Worm (Caenorhabditis elegans) whole organism, L2 larva: ENCODE data around the gene stc-1.

ENCODE experiments used
- C34F6.9 ChIP-seq: fragments of 150-350 bp; optimal IDR thresholded peaks from 2 replicates; lab custom pipeline; 2014; ENCODE audit warnings: missing biosample characterization, missing genetic modification characterization
- F13H6.1 ChIP-seq: sonication (generic microtip); optimal IDR thresholded peaks from 2 replicates; lab custom pipeline; 2016; ENCODE audit warnings: missing genetic modification characterization, missing compliant biosample characterization
- Y55F3AM.14 ChIP-seq: fragments of 200-800 bp; sonication (Bioruptor generic); optimal IDR thresholded peaks from 2 replicates; lab custom pipeline; 2018; ENCODE audit warnings: mild to moderate bottlenecking, missing genetic modification characterization, missing compliant biosample characterization
- ZK546.5 ChIP-seq: sonication (generic microtip); optimal IDR thresholded peaks from 2 replicates; lab custom pipeline; 2017; ENCODE audit warnings: missing biosample characterization, missing genetic modification characterization
- alr-1 ChIP-seq: fragments of 150-350 bp; optimal IDR thresholded peaks from 2 replicates; lab custom pipeline; 2014; ENCODE audit warnings: missing biosample characterization, missing genetic modification characterization
- aly-2 ChIP-seq: fragments of 150-350 bp; optimal IDR thresholded peaks from 2 replicates; lab custom pipeline; 2014; ENCODE audit warnings: missing biosample characterization, missing genetic modification characterization
- ama-1 ChIP-seq: fragments of 150-350 bp; optimal IDR thresholded peaks from 2 replicates; lab custom pipeline; 2018; ENCODE audit warnings: inconsistent platforms
- ceh-16 ChIP-seq: fragments of 150-350 bp; optimal IDR thresholded peaks from 2 replicates; lab custom pipeline; 2014; ENCODE audit warnings: missing biosample characterization, missing genetic modification characterization
- ceh-82 ChIP-seq: fragments of 150-350 bp; optimal IDR thresholded peaks from 2 replicates; lab custom pipeline; 2014; ENCODE audit warnings: missing biosample characterization, missing genetic modification characterization
- crh-2 ChIP-seq: sonication (generic microtip); optimal IDR thresholded peaks from 2 replicates; lab custom pipeline; 2017; ENCODE audit warnings: missing biosample characterization, missing genetic modification characterization
- dmd-4 ChIP-seq: sonication (generic microtip); optimal IDR thresholded peaks from 2 replicates; lab custom pipeline; 2017; ENCODE audit warnings: missing biosample characterization, missing genetic modification characterization
- egl-27 ChIP-seq: sonication (generic microtip); optimal IDR thresholded peaks from 3 replicates; lab custom pipeline; 2017; ENCODE audit warnings: missing biosample characterization, missing genetic modification reagents, missing genetic modification characterization
- elt-3 ChIP-seq: sonication (generic microtip); optimal IDR thresholded peaks from 2 replicates; lab custom pipeline; 2017; ENCODE audit warnings: missing biosample characterization, missing genetic modification characterization
- fos-1 ChIP-seq: fragments of 150-350 bp; optimal IDR thresholded peaks from 2 replicates; lab custom pipeline; 2014; ENCODE audit warnings: missing biosample characterization, missing genetic modification characterization
- gmeb-1 ChIP-seq: fragments of 150-350 bp; optimal IDR thresholded peaks from 2 replicates; lab custom pipeline; 2014; ENCODE audit warnings: missing biosample characterization, missing genetic modification characterization
- lin-11 ChIP-seq: fragments of 150-350 bp; sonication (generic microtip); optimal IDR thresholded peaks from 2 replicates; lab custom pipeline; 2014; ENCODE audit warnings: missing biosample characterization, missing genetic modification characterization, inconsistent platforms, mixed read lengths
- lin-13 ChIP-seq: fragments of 150-350 bp; optimal IDR thresholded peaks from 2 replicates; lab custom pipeline; 2014; ENCODE audit warnings: missing biosample characterization, missing genetic modification reagents, missing genetic modification characterization
- lin-39 ChIP-seq: fragments of 150-350 bp; optimal IDR thresholded peaks from 2 replicates; lab custom pipeline; 2014; ENCODE audit warnings: missing biosample characterization, missing genetic modification reagents, missing genetic modification characterization
- lsy-2 ChIP-seq, 2 experiments: fragments of 150-350 bp in 1 of 2; sonication (generic microtip) in 1 of 2; optimal IDR thresholded peaks; 2 replicates each; lab custom pipeline; 2014 to 2017; ENCODE audit warnings: missing biosample characterization in 2 of 2, missing genetic modification characterization in 2 of 2
- mab-5 ChIP-seq: fragments of 150-350 bp; optimal IDR thresholded peaks from 2 replicates; lab custom pipeline; 2014; ENCODE audit warnings: missing biosample characterization, missing genetic modification characterization
- mbf-1 ChIP-seq: sonication (generic microtip); optimal IDR thresholded peaks from 2 replicates; lab custom pipeline; 2017; ENCODE audit warnings: missing biosample characterization, missing genetic modification characterization
- mdl-1 ChIP-seq, 2 experiments: fragments of 150-350 bp in 1 of 2; sonication (generic microtip) in 1 of 2; optimal IDR thresholded peaks; 2 replicates each; lab custom pipeline; 2017; ENCODE audit warnings: missing biosample characterization in 2 of 2, missing genetic modification characterization in 2 of 2
- nhr-10 ChIP-seq: sonication (generic microtip); optimal IDR thresholded peaks from 2 replicates; lab custom pipeline; 2017; ENCODE audit warnings: missing biosample characterization, missing genetic modification characterization
- nhr-11 ChIP-seq: fragments of 150-350 bp; optimal IDR thresholded peaks from 2 replicates; lab custom pipeline; 2014; ENCODE audit warnings: missing biosample characterization, missing genetic modification characterization
- nhr-12 ChIP-seq: fragments of 150-350 bp; optimal IDR thresholded peaks from 2 replicates; lab custom pipeline; 2014; ENCODE audit warnings: missing biosample characterization, missing genetic modification characterization
- nhr-129 ChIP-seq: fragments of 150-350 bp; optimal IDR thresholded peaks from 2 replicates; lab custom pipeline; 2014; ENCODE audit warnings: missing biosample characterization, missing genetic modification characterization
- nhr-21 ChIP-seq: fragments of 150-350 bp; optimal IDR thresholded peaks from 2 replicates; lab custom pipeline; 2014; ENCODE audit warnings: missing biosample characterization, missing genetic modification characterization
- nhr-23 ChIP-seq: fragments of 150-350 bp; optimal IDR thresholded peaks from 2 replicates; lab custom pipeline; 2014; ENCODE audit warnings: missing biosample characterization, missing genetic modification reagents, missing genetic modification characterization
- nhr-25 ChIP-seq: fragments of 150-350 bp; sonication (generic microtip); optimal IDR thresholded peaks from 3 replicates; lab custom pipeline; 2014; ENCODE audit warnings: missing biosample characterization, missing genetic modification characterization
- nhr-6 ChIP-seq: fragments of 150-350 bp; optimal IDR thresholded peaks from 2 replicates; lab custom pipeline; 2014; ENCODE audit warnings: missing biosample characterization, missing genetic modification characterization
- nhr-77 ChIP-seq: fragments of 150-350 bp; optimal IDR thresholded peaks from 2 replicates; lab custom pipeline; 2014; ENCODE audit warnings: missing biosample characterization, missing genetic modification characterization
- sem-4 ChIP-seq: fragments of 150-350 bp; optimal IDR thresholded peaks from 2 replicates; lab custom pipeline; 2014; ENCODE audit warnings: missing biosample characterization, missing genetic modification reagents, missing genetic modification characterization
- skn-1 ChIP-seq: sonication (generic microtip); optimal IDR thresholded peaks from 2 replicates; lab custom pipeline; 2017; ENCODE audit warnings: missing biosample characterization, missing genetic modification characterization
- sma-3 ChIP-seq: sonication (generic microtip); optimal IDR thresholded peaks from 2 replicates; lab custom pipeline; 2016; ENCODE audit warnings: missing genetic modification reagents, missing genetic modification characterization, missing compliant biosample characterization
- sma-9 ChIP-seq, 2 experiments: fragments of 150-350 bp in 1 of 2; sonication (generic microtip) in 1 of 2; optimal IDR thresholded peaks; 2 replicates each; lab custom pipeline; 2014 to 2016; ENCODE audit warnings: missing genetic modification characterization in 2 of 2, mild to moderate bottlenecking in 1 of 2, missing biosample characterization in 1 of 2, missing compliant biosample characterization in 1 of 2, missing genetic modification reagents in 1 of 2, moderate library complexity in 1 of 2
- snpc-4 ChIP-seq: fragments of 150-350 bp; optimal IDR thresholded peaks from 2 replicates; lab custom pipeline; 2014; ENCODE audit warnings: missing biosample characterization, missing genetic modification characterization
- unc-39 ChIP-seq: fragments of 150-350 bp; optimal IDR thresholded peaks from 2 replicates; lab custom pipeline; 2014; ENCODE audit warnings: missing biosample characterization, missing genetic modification characterization
- unc-55 ChIP-seq: fragments of 150-350 bp; sonication (generic microtip); optimal IDR thresholded peaks from 3 replicates; lab custom pipeline; 2014; ENCODE audit warnings: missing biosample characterization, missing genetic modification reagents, missing genetic modification characterization
- zag-1 ChIP-seq: fragments of 150-350 bp; optimal IDR thresholded peaks from 2 replicates; lab custom pipeline; 2014; ENCODE audit warnings: missing biosample characterization, missing genetic modification characterization
- ztf-1 ChIP-seq: fragments of 200-800 bp; sonication (Bioruptor generic); conservative IDR thresholded peaks from 2 replicates; pipeline ENCODE4 v1.3.6; 2022; ENCODE audit warnings: missing genetic modification characterization, missing compliant biosample characterization
- ztf-11 ChIP-seq: sonication (generic microtip); optimal IDR thresholded peaks from 2 replicates; lab custom pipeline; 2017; ENCODE audit warnings: missing biosample characterization, missing genetic modification characterization

stc-1 gene

DNA sequence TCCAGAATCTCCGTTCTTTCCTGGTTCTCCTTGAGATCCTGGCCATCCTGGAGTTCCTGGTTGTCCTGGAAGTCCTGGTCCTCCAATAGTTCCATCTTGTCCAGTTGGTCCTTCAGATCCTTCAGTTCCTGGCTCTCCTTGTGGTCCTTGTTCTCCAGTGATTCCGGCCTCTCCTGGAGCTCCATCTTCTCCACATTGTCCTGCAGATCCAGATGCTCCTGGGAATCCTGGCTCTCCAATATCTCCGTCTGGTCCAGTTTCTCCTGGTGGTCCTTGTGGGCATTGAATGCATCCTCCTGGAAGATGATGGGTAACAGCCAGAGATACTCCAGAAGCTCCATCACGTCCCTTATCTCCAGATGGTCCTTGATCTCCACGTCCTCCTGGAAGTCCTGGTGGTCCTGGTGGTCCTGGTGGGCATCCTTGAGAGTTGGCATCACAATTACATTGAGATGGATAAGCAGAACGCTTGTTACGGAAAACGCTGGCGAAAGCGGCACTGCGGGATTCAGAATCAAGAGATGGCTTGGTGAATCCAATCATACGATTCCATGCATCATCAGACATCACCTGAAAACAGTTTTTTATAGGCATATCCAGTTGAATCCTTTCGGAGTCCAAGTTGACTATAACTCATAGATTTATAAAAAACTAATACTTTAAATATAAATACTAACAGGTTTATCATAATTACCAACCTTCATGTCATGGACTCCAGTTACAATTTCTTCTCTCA is 2.5 kb upstream of the stc-1 start:
- no peak for TF ChIP-seq nhr-25
- no peak for TF ChIP-seq C34F6.9
- no peak for TF ChIP-seq egl-27 (tag; lab: Kevin White, UChicago)
- TF ChIP-seq zag-1 (tag; lab: Kevin White, UChicago): no peak
- TF ChIP-seq sem-4 (tag; lab: Kevin White, UChicago): no peak
- TF ChIP-seq sma-3: no peak
- TF ChIP-seq skn-1 (tag; lab: Kevin White, UChicago): no peak
- TF ChIP-seq lin-13 (GFP tag; lab: Kevin White, UChicago): no peak

DNA sequence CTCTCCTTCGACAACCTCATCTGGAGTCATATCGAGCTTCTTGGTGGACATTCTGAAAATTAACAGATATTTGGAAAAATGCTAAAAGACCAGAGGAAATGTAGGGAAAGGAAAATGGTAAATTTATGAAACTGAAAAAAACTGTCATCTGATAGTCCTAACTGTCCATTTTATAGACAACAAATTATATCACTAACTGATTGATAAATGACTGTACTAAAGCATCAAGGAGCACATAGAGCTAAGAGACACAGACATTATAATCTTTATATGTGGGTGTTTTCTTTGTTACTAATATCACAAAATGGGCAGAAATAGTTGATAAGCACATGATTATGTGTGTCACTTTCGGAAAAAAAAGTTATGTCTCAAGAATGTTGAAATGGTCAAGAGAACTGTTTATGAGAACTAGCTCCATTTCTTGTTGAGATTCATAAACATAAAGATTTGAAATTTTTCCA is 897 bp upstream of the stc-1 start, which contains the start of gene F54C9.3:
Gene F54C9.3, minus strand, starts transcription at position 51 of the 461 bp plus-strand sequence.
- no peak for TF ChIP-seq ceh-82 (tag; lab: Kevin White, UChicago)
- peak; percentile 54 for TF ChIP-seq crh-2 (tag; lab: Kevin White, UChicago)
- TF ChIP-seq gmeb-1 (tag; lab: Kevin White, UChicago): peak; percentile 41
- TF ChIP-seq lsy-2 (tag; optimal IDR thresholded peaks at IDR 0.05; lab: Kevin White, UChicago): peak in 1 of 2 experiments; percentile 11
- TF ChIP-seq egl-27 (tag; lab: Kevin White, UChicago): no peak
- TF ChIP-seq fos-1: peak; percentile 98
- TF ChIP-seq alr-1 (tag; lab: Kevin White, UChicago): no peak
- no peak for TF ChIP-seq sem-4 (tag; lab: Kevin White, UChicago)
- peak; percentile 46 for TF ChIP-seq F13H6.1 (tag; lab: Kevin White, UChicago)
- TF ChIP-seq sma-9 (GFP tag; optimal IDR thresholded peaks at IDR 0.05; lab: Kevin White, UChicago): peak; percentile 13
- no peak for TF ChIP-seq sma-9 (tag; optimal IDR thresholded peaks at IDR 0.05; lab: Kevin White, UChicago)
- TF ChIP-seq, all 48 proteins: peak for 6

DNA sequence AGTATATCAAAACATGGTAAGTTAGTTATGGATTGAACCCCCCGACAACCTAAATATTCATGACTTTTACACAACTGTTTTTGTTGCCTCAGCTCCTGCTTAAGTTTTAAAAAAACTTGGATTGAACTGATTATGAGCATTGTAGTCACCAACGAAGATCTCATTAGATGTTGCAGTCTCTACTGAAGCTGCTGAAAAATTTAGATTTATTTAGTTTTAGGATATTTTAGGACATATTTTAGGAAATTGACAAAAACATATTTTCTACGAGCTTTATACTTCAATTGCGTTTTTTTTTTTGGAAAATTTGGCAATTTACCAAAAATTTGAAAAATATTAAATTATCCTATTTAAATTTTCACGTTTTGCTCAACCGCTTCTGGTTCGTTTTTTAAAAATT is 3.9 kb downstream of the stc-1 start, which contains the start of gene F54C9.14:
Gene F54C9.14, plus strand, starts transcription at position 301 of the 400 bp plus-strand sequence.
- TF ChIP-seq ama-1 (lab: Kevin White, UChicago) (no peak), Y55F3AM.14 (GFP tag; lab: Kevin White, UChicago) (no peak), gmeb-1 (tag; lab: Kevin White, UChicago) (no peak), ztf-1 (no peak), nhr-23 (no peak), nhr-11 (tag; lab: Kevin White, UChicago) (no peak), nhr-10 (tag; lab: Kevin White, UChicago) (no peak), ceh-82 (tag; lab: Kevin White, UChicago) (no peak), fos-1 (no peak), mdl-1 (tag; optimal IDR thresholded peaks at IDR 0.05; lab: Kevin White, UChicago) (no peak), dmd-4 (tag; lab: Kevin White, UChicago) (no peak), unc-39 (tag; lab: Kevin White, UChicago) (no peak)

DNA sequence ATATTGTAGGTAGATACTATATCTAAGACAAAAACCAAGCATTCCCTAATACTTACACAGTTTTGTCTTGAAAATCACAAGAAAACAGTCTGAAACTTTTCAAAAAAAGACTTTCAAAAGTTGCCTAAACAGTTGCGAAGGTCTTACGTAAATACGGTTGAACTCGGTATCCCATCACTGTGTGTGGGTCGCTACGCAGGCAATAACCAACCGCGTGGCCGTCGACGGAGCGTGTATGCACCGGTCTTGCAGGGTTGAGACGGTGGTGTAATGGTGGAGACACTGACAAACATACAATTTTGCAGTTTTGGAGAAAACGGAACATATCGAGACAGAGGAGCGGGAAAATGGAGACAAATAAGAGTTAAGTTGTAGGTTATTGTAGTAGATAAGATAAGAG is 4.7 kb downstream of the stc-1 start, which contains the start of gene iff-2:
Gene iff-2, minus strand, starts transcription at position 141 of the 400 bp plus-strand sequence.
- TF ChIP-seq nhr-6 (tag; lab: Kevin White, UChicago) (peak; percentile 99), aly-2 (tag; lab: Kevin White, UChicago) (no peak), dmd-4 (tag; lab: Kevin White, UChicago) (no peak), ZK546.5 (peak; percentile 93), ceh-82 (tag; lab: Kevin White, UChicago) (peak; percentile 92), gmeb-1 (tag; lab: Kevin White, UChicago) (peak; percentile 98), ceh-16 (tag; lab: Kevin White, UChicago) (peak; percentile 99), nhr-25 (peak; percentile 99), nhr-129 (tag; lab: Kevin White, UChicago) (peak; percentile 99), unc-55 (GFP tag; lab: Kevin White, UChicago) (peak; percentile 100), sma-3 (peak; percentile 100), ztf-1 (no peak), nhr-21 (tag; lab: Kevin White, UChicago) (peak; percentile 99), mdl-1 (tag; optimal IDR thresholded peaks at IDR 0.05; lab: Kevin White, UChicago) (peak; percentile 93 to 99), elt-3 (no peak), lsy-2 (tag; optimal IDR thresholded peaks at IDR 0.05; lab: Kevin White, UChicago) (peak; percentile 94 to 98), crh-2 (tag; lab: Kevin White, UChicago) (peak; percentile 100), egl-27 (tag; lab: Kevin White, UChicago) (peak; percentile 98), sma-9 (GFP tag; optimal IDR thresholded peaks at IDR 0.05; lab: Kevin White, UChicago) (peak; percentile 99), sma-9 (tag; optimal IDR thresholded peaks at IDR 0.05; lab: Kevin White, UChicago) (no peak), nhr-10 (tag; lab: Kevin White, UChicago) (peak; percentile 92), Y55F3AM.14 (GFP tag; lab: Kevin White, UChicago) (peak; percentile 96), nhr-12 (tag; lab: Kevin White, UChicago) (peak; percentile 65), lin-39 (tag; lab: Kevin White, UChicago) (no peak), sem-4 (tag; lab: Kevin White, UChicago) (peak; percentile 99), alr-1 (tag; lab: Kevin White, UChicago) (no peak), lin-11 (peak; percentile 100), zag-1 (tag; lab: Kevin White, UChicago) (peak; percentile 99), snpc-4 (tag; lab: Kevin White, UChicago) (peak; percentile 93), lin-13 (GFP tag; lab: Kevin White, UChicago) (peak; percentile 99), C34F6.9 (peak; percentile 100), ztf-11 (tag; lab: Kevin White, UChicago) (peak; percentile 37), F13H6.1 (tag; lab: Kevin White, UChicago) (peak; percentile 99), mab-5 (peak; percentile 97), nhr-23 (no peak), nhr-77 (tag; lab: Kevin White, UChicago) (peak; percentile 89), unc-39 (tag; lab: Kevin White, UChicago) (peak; percentile 88), ama-1 (lab: Kevin White, UChicago) (peak; percentile 89), mbf-1 (tag; lab: Kevin White, UChicago) (no peak)
